Fruit fly (Drosophila melanogaster) whole organism, wandering third instar larva: Measurements from ENCODE around the gene MAPk-Ak2.

Source experiments
- GATAd ChIP-seq: sonication (Bioruptor generic); optimal IDR thresholded peaks from 2 replicates; lab custom pipeline; 2016; ENCODE audit warnings: missing biosample characterization, missing genetic modification characterization
- Hr83 ChIP-seq: fragments of 200-300 bp; sonication (Bioruptor generic); optimal IDR thresholded peaks from 2 replicates; lab custom pipeline; 2016; ENCODE audit warnings: missing biosample characterization, mild to moderate bottlenecking, missing genetic modification characterization, moderate library complexity; ENCODE audit not compliant: poor library complexity, severe bottlenecking
- Myc ChIP-seq: fragments of >200 bp; optimal IDR thresholded peaks from 2 replicates; lab custom pipeline; 2017
- dsf ChIP-seq: sonication (Bioruptor generic); optimal IDR thresholded peaks from 2 replicates; lab custom pipeline; 2016; ENCODE audit warnings: missing biosample characterization, missing genetic modification characterization, borderline replicate concordance
- ey ChIP-seq: fragments of 200-800 bp; sonication (Bioruptor generic); optimal IDR thresholded peaks from 2 replicates; lab custom pipeline; 2016; ENCODE audit warnings: missing biosample characterization, missing genetic modification characterization
- lola ChIP-seq: fragments of >200 bp; optimal IDR thresholded peaks from 2 replicates; lab custom pipeline; 2017; ENCODE audit warnings: missing biosample characterization, missing genetic modification characterization
- pan ChIP-seq: fragments of >200 bp; optimal IDR thresholded peaks from 2 replicates; lab custom pipeline; 2017
- woc ChIP-seq: sonication (Bioruptor generic); optimal IDR thresholded peaks from 2 replicates; lab custom pipeline; 2016; ENCODE audit warnings: missing biosample characterization, mild to moderate bottlenecking, missing genetic modification characterization

DNA sequence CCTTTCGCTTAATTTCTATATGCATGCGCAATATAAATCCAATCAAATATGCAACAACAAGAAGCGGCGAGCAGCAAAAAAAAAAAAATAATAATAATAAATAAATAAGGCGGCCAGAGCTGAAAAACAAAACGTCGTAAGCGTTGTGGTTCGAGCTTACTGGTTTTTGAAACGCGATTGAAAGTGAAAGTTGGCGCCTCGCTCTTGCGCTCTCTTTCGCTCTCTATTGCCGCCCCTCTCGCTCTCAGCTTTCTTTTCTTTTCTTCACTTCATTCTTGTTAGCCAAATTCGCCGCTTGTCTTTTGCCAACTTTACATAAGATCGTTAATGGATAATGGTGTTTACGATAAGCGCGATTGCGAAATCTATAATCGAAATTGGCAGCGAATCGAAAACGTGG is 8.4 kb upstream of the MAPk-Ak2 start:
- TF ChIP-seq pan (no peak), woc (GFP tag; lab: Kevin White, UChicago) (no peak), GATAd (GFP tag; lab: Kevin White, UChicago) (no peak), ey (GFP tag; lab: Kevin White, UChicago) (no peak), dsf (GFP tag; lab: Kevin White, UChicago) (no peak), lola (no peak), Hr83 (no peak), Myc (no peak)
